In genomic region chrII:4925198-4925764, ce11 we compare ENCODE assay signal across 3 worm cellular contexts.
TF ChIP-seq lines count a peak whose summit lies in the region.

Gene aagr-2, minus strand, starts transcription at chrII:4925248.

TF ChIP-seq in whole organism, L2 larva, 48 proteins besides CTCF, POLR2A, EP300 and RAD21 (continued from another document):
- TF ChIP-seq unc-62 (GFP tag; optimal IDR thresholded peaks at IDR 0.05; lab: Kevin White, UChicago) (no peak), lin-13 (GFP tag; optimal IDR thresholded peaks at IDR 0.05; lab: Kevin White, UChicago) (no peak), lin-11 (tag; optimal IDR thresholded peaks at IDR 0.05; lab: Kevin White, UChicago) (no peak), unc-39 (tag; optimal IDR thresholded peaks at IDR 0.05; lab: Kevin White, UChicago) (no peak), elt-1 (tag; optimal IDR thresholded peaks at IDR 0.05; lab: Kevin White, UChicago) (no peak), fos-1 (tag; optimal IDR thresholded peaks at IDR 0.05; lab: Kevin White, UChicago) (peak; percentile 93), alr-1 (tag; optimal IDR thresholded peaks at IDR 0.05; lab: Kevin White, UChicago) (no peak), nhr-11 (tag; optimal IDR thresholded peaks at IDR 0.05; lab: Kevin White, UChicago) (no peak), nhr-23 (tag; optimal IDR thresholded peaks at IDR 0.05; lab: Kevin White, UChicago) (no peak), nhr-6 (tag; optimal IDR thresholded peaks at IDR 0.05; lab: Kevin White, UChicago) (no peak), nhr-77 (tag; optimal IDR thresholded peaks at IDR 0.05; lab: Kevin White, UChicago) (no peak), ama-1 (optimal IDR thresholded peaks at IDR 0.05; lab: Kevin White, UChicago) (no peak), unc-55 (GFP tag; optimal IDR thresholded peaks at IDR 0.05; lab: Kevin White, UChicago) (no peak), sma-9 (GFP tag; optimal IDR thresholded peaks at IDR 0.05; lab: Kevin White, UChicago) (peak; percentile 93), sma-9 (tag; optimal IDR thresholded peaks at IDR 0.05; lab: Kevin White, UChicago) (no peak), mdl-1 (tag; optimal IDR thresholded peaks at IDR 0.05; lab: Kevin White, UChicago) (peak in 1 of 2 experiments; percentile 47), mbf-1 (tag; optimal IDR thresholded peaks at IDR 0.05; lab: Kevin White, UChicago) (no peak), elt-3 (tag; optimal IDR thresholded peaks at IDR 0.05; lab: Kevin White, UChicago) (no peak), nhr-25 (tag; optimal IDR thresholded peaks at IDR 0.05; lab: Kevin White, UChicago) (no peak), mab-5 (tag; optimal IDR thresholded peaks at IDR 0.05; lab: Kevin White, UChicago) (no peak), gmeb-1 (tag; optimal IDR thresholded peaks at IDR 0.05; lab: Kevin White, UChicago) (peak; percentile 9), ZK546.5 (tag; optimal IDR thresholded peaks at IDR 0.05; lab: Kevin White, UChicago) (no peak)
TF ChIP-seq in whole organism, L2 larva: peak in this region for 7.

TF ChIP-seq in whole organism, L4 larva, 104 proteins besides CTCF, POLR2A, EP300 and RAD21 (continued from another document):
- no peak for TF ChIP-seq lin-39 (tag; optimal IDR thresholded peaks at IDR 0.05; lab: Kevin White, UChicago)
- TF ChIP-seq nhr-42 (GFP tag; IDR thresholded peaks at IDR 0.05; lab: Robert Waterston, UW), result no peak
- TF ChIP-seq zfp-3 (GFP tag; conservative IDR thresholded peaks at IDR 0.05; lab: Robert Waterston, UW), result 0 out of 2 replicates have a peak, but pooled peaks have one; percentile 37
- peak; percentile 0 to 86 for TF ChIP-seq mdl-1 (tag; optimal IDR thresholded peaks at IDR 0.05; lab: Kevin White, UChicago)
- peak; percentile 92 for TF ChIP-seq hlh-11 (tag; optimal IDR thresholded peaks at IDR 0.05; lab: Kevin White, UChicago)
- TF ChIP-seq tra-1 (GFP tag; IDR thresholded peaks at IDR 0.05; lab: Robert Waterston, UW), result peak; percentile 81
- no peak for TF ChIP-seq attf-4 (tag; optimal IDR thresholded peaks at IDR 0.05; lab: Kevin White, UChicago)
- TF ChIP-seq lin-13 (GFP tag; optimal IDR thresholded peaks at IDR 0.05; lab: Kevin White, UChicago), result no peak
- TF ChIP-seq madf-9 (GFP tag; conservative IDR thresholded peaks at IDR 0.05; lab: Robert Waterston, UW), result no peak
- no peak for TF ChIP-seq vab-7 (GFP tag; IDR thresholded peaks at IDR 0.05; lab: Robert Waterston, UW)
- no peak for TF ChIP-seq egl-27 (tag; optimal IDR thresholded peaks at IDR 0.05; lab: Kevin White, UChicago)
- peak; percentile 77; the same call in 1 of the 2 replicates for TF ChIP-seq nhr-41 (GFP tag; IDR thresholded peaks at IDR 0.05; lab: Robert Waterston, UW)
- peak; percentile 51 for TF ChIP-seq nhr-77 (tag; optimal IDR thresholded peaks at IDR 0.05; lab: Kevin White, UChicago)
- TF ChIP-seq R02D3.7 (tag; optimal IDR thresholded peaks at IDR 0.05; lab: Kevin White, UChicago), result no peak
- TF ChIP-seq saeg-2 (GFP tag; IDR thresholded peaks at IDR 0.05; lab: Robert Waterston, UW), result peak; percentile 60; the same call in 1 of the 2 replicates
- no peak for TF ChIP-seq lin-29 (GFP tag; IDR thresholded peaks at IDR 0.05; lab: Robert Waterston, UW)
- TF ChIP-seq nhr-102 (tag; optimal IDR thresholded peaks at IDR 0.05; lab: Kevin White, UChicago), result peak; percentile 46
- TF ChIP-seq php-3 (GFP tag; IDR thresholded peaks at IDR 0.05; lab: Robert Waterston, UW), result peak; percentile 60
- peak in 1 of 2 experiments; percentile 29 for TF ChIP-seq unc-62 (GFP tag; optimal IDR thresholded peaks at IDR 0.05 in 1 of 2; lab: Kevin White, UChicago)
- no peak for TF ChIP-seq unc-62 (tag; optimal IDR thresholded peaks at IDR 0.05; lab: Kevin White, UChicago)
- TF ChIP-seq dve-1 (tag; optimal IDR thresholded peaks at IDR 0.05; lab: Kevin White, UChicago; ENCODE audit: insufficient read depth), result peak; percentile 85
- TF ChIP-seq D1046.2 (GFP tag; IDR thresholded peaks at IDR 0.05; lab: Robert Waterston, UW), result no peak
- peak; percentile 62 for TF ChIP-seq hlh-30 (tag; optimal IDR thresholded peaks at IDR 0.05; lab: Kevin White, UChicago; ENCODE audit: insufficient read depth)
- TF ChIP-seq dmd-6 (GFP tag; IDR thresholded peaks at IDR 0.05; lab: Robert Waterston, UW), result peak; percentile 99

TF ChIP-seq in whole organism, young adult, 124 proteins besides CTCF, POLR2A, EP300 and RAD21 (continued from another document):
- TF ChIP-seq F57A8.1 (GFP tag; optimal IDR thresholded peaks at IDR 0.05; lab: Kevin White, UChicago), result no peak
- no peak for TF ChIP-seq Y56A3A.18 (GFP tag; IDR thresholded peaks at IDR 0.05; lab: Robert Waterston, UW)
- peak; percentile 86 for TF ChIP-seq pha-4 (tag; optimal IDR thresholded peaks at IDR 0.05; lab: Kevin White, UChicago)
